Worm (Caenorhabditis elegans) whole organism, L1 larva: ENCODE measurements around the gene C06H2.7.
A peak's percentile ranks its signal among the peaks of the same experiment; 100 is the strongest.

ENCODE experiments used
- Y116A8C.19 ChIP-seq: sonication (generic microtip); optimal IDR thresholded peaks from 2 replicates; lab custom pipeline; 2016; ENCODE audit warnings: missing compliant biosample characterization, missing genetic modification characterization, borderline replicate concordance
- aha-1 ChIP-seq: fragments of 150-350 bp; optimal IDR thresholded peaks from 2 replicates; lab custom pipeline; 2014; ENCODE audit warnings: missing biosample characterization, missing genetic modification characterization
- ama-1 ChIP-seq: fragments of 150-350 bp; optimal IDR thresholded peaks from 2 replicates; lab custom pipeline; 2014
- ceh-8 ChIP-seq: fragments of 200-800 bp; sonication (Bioruptor generic); optimal IDR thresholded peaks from 2 replicates; lab custom pipeline; 2018; ENCODE audit warnings: mild to moderate bottlenecking, missing genetic modification characterization, moderate library complexity, missing compliant biosample characterization
- ceh-82 ChIP-seq, 3 experiments: fragments of 150-350 bp in 1 of 3; sonication (generic microtip) in 2 of 3; optimal IDR thresholded peaks; 2 replicates each; lab custom pipeline; 2014 to 2017; ENCODE audit warnings: missing biosample characterization in 3 of 3, missing genetic modification characterization in 3 of 3
- ceh-88 ChIP-seq: fragments of 200-800 bp; sonication (Bioruptor generic); IDR thresholded peaks from 2 replicates; pipeline ENCODE4 v1.3.6; 2022; ENCODE audit warnings: missing genetic modification characterization, missing compliant biosample characterization
- dsc-1 ChIP-seq: sonication (generic microtip); optimal IDR thresholded peaks from 2 replicates; lab custom pipeline; 2016; ENCODE audit warnings: mild to moderate bottlenecking, missing genetic modification characterization, missing compliant biosample characterization
- egl-27 ChIP-seq, 2 experiments: fragments of 150-350 bp in 1 of 2; sonication (generic microtip); optimal IDR thresholded peaks; 3 replicates each; lab custom pipeline; 2017 to 2018; ENCODE audit warnings: missing biosample characterization in 2 of 2, missing genetic modification characterization in 2 of 2, missing genetic modification reagents in 2 of 2
- elt-2 ChIP-seq: sonication (generic microtip); optimal IDR thresholded peaks from 2 replicates; lab custom pipeline; 2016; ENCODE audit warnings: missing genetic modification characterization, mild to moderate bottlenecking, inconsistent platforms, missing compliant biosample characterization, missing genetic modification reagents
- elt-3 ChIP-seq, 6 experiments: fragments of 150-350 bp in 1 of 6; sonication (generic microtip); optimal IDR thresholded peaks; 2 replicates each; lab custom pipeline; 2017 to 2018; ENCODE audit warnings: missing biosample characterization in 6 of 6, missing genetic modification characterization in 6 of 6, inconsistent platforms in 1 of 6
- ets-5 ChIP-seq: fragments of 200-800 bp; sonication (Bioruptor generic); IDR thresholded peaks from 2 replicates; pipeline ENCODE4 v1.3.6; 2022; ENCODE audit warnings: missing genetic modification characterization, missing compliant biosample characterization
- fkh-4 ChIP-seq: sonication (generic microtip); optimal IDR thresholded peaks from 2 replicates; lab custom pipeline; 2016; ENCODE audit warnings: missing compliant biosample characterization, missing genetic modification characterization, borderline replicate concordance
- grh-1 ChIP-seq: fragments of 200-800 bp; sonication (Bioruptor generic); IDR thresholded peaks from 2 replicates; pipeline ENCODE4 v1.3.6; 2022; ENCODE audit warnings: missing genetic modification reagents, missing genetic modification characterization, missing compliant biosample characterization
- hpl-2 ChIP-seq: fragments of 150-350 bp; optimal IDR thresholded peaks from 2 replicates; lab custom pipeline; 2014; ENCODE audit warnings: missing biosample characterization, missing genetic modification reagents, missing genetic modification characterization
- isw-1 ChIP-seq: fragments of 200-800 bp; sonication (Bioruptor generic); IDR thresholded peaks from 2 replicates; pipeline ENCODE4 v1.3.6; 2022; ENCODE audit warnings: missing genetic modification characterization, missing compliant biosample characterization
- lin-35 ChIP-seq, 2 experiments: fragments of 150-350 bp; optimal IDR thresholded peaks; 2 replicates each; lab custom pipeline; 2014; ENCODE audit warnings: missing biosample characterization in 2 of 2, missing genetic modification characterization in 2 of 2, missing genetic modification reagents in 2 of 2
- lsy-2 ChIP-seq, 2 experiments: fragments of 150-350 bp; optimal IDR thresholded peaks; 2 replicates each; lab custom pipeline; 2014; ENCODE audit warnings: missing biosample characterization in 2 of 2, missing genetic modification characterization in 2 of 2
- mab-9 ChIP-seq: fragments of 200-800 bp; sonication (Bioruptor generic); IDR thresholded peaks from 2 replicates; pipeline ENCODE4 v1.3.6; 2022; ENCODE audit warnings: missing genetic modification reagents, missing genetic modification characterization, missing compliant biosample characterization
- mdl-1 ChIP-seq, 2 experiments: fragments of 150-350 bp; optimal IDR thresholded peaks; 2 replicates each; lab custom pipeline; 2014 to 2017; ENCODE audit warnings: missing biosample characterization in 2 of 2, missing genetic modification characterization in 2 of 2, inconsistent platforms in 1 of 2
- mef-2 ChIP-seq: fragments of 150-350 bp; optimal IDR thresholded peaks from 2 replicates; lab custom pipeline; 2014; ENCODE audit warnings: missing biosample characterization, missing genetic modification characterization
- mep-1 ChIP-seq: fragments of 150-350 bp; optimal IDR thresholded peaks from 2 replicates; lab custom pipeline; 2014; ENCODE audit warnings: missing biosample characterization, missing genetic modification characterization
- nhr-12 ChIP-seq: sonication (generic microtip); optimal IDR thresholded peaks from 2 replicates; lab custom pipeline; 2017; ENCODE audit warnings: missing biosample characterization, missing genetic modification characterization
- nhr-19 ChIP-seq: fragments of 200-800 bp; sonication (Bioruptor generic); conservative IDR thresholded peaks from 2 replicates; pipeline ENCODE4 v1.3.6; 2022; ENCODE audit warnings: missing genetic modification characterization, missing compliant biosample characterization
- nhr-47 ChIP-seq: sonication (generic microtip); optimal IDR thresholded peaks from 2 replicates; lab custom pipeline; 2016; ENCODE audit warnings: mild to moderate bottlenecking, missing genetic modification characterization, moderate library complexity, missing compliant biosample characterization
- nhr-76 ChIP-seq: sonication (generic microtip); optimal IDR thresholded peaks from 2 replicates; lab custom pipeline; 2017; ENCODE audit warnings: missing biosample characterization, missing genetic modification characterization
- nhr-77 ChIP-seq: fragments of 150-350 bp; optimal IDR thresholded peaks from 2 replicates; lab custom pipeline; 2014; ENCODE audit warnings: missing biosample characterization, missing genetic modification characterization
- nhr-90 ChIP-seq: sonication (generic microtip); optimal IDR thresholded peaks from 2 replicates; lab custom pipeline; 2016; ENCODE audit warnings: mild to moderate bottlenecking, missing genetic modification characterization, missing compliant biosample characterization; ENCODE audit not compliant: poor library complexity
- pax-3 ChIP-seq: fragments of 200-800 bp; sonication (Bioruptor generic); optimal IDR thresholded peaks from 2 replicates; lab custom pipeline; 2018; ENCODE audit warnings: mild to moderate bottlenecking, missing genetic modification characterization, moderate library complexity, missing compliant biosample characterization
- rnt-1 ChIP-seq: sonication (generic microtip); optimal IDR thresholded peaks from 2 replicates; lab custom pipeline; 2016; ENCODE audit warnings: mild to moderate bottlenecking, missing genetic modification characterization, moderate library complexity, missing compliant biosample characterization
- skn-1 ChIP-seq: fragments of 150-350 bp; optimal IDR thresholded peaks from 2 replicates; lab custom pipeline; 2014; ENCODE audit warnings: missing biosample characterization, missing genetic modification characterization
- sptf-1 ChIP-seq: fragments of 150-350 bp; optimal IDR thresholded peaks from 2 replicates; lab custom pipeline; 2014; ENCODE audit warnings: missing biosample characterization, missing genetic modification characterization
- swsn-7 ChIP-seq: sonication (generic microtip); optimal IDR thresholded peaks from 2 replicates; lab custom pipeline; 2016; ENCODE audit warnings: missing genetic modification characterization, missing compliant biosample characterization
- unc-130 ChIP-seq: fragments of 150-350 bp; optimal IDR thresholded peaks from 2 replicates; lab custom pipeline; 2017; ENCODE audit warnings: missing biosample characterization, missing genetic modification characterization, inconsistent platforms
- unc-30 ChIP-seq: sonication (generic microtip); optimal IDR thresholded peaks from 2 replicates; lab custom pipeline; 2017; ENCODE audit warnings: missing biosample characterization, missing genetic modification characterization
- unc-86 ChIP-seq: sonication (generic microtip); optimal IDR thresholded peaks from 2 replicates; lab custom pipeline; 2016; ENCODE audit warnings: missing genetic modification characterization, missing compliant biosample characterization
- unc-98 ChIP-seq: fragments of 200-800 bp; sonication (Bioruptor generic); IDR thresholded peaks from 2 replicates; pipeline ENCODE4 v1.3.6; 2022; ENCODE audit warnings: missing genetic modification characterization, missing compliant biosample characterization
- vab-15 ChIP-seq: sonication (generic microtip); optimal IDR thresholded peaks from 2 replicates; lab custom pipeline; 2017; ENCODE audit warnings: missing genotype, mild to moderate bottlenecking, missing genetic modification characterization, missing compliant biosample characterization
- ztf-11 ChIP-seq, 2 experiments: sonication (generic microtip); optimal IDR thresholded peaks; 2 replicates each; lab custom pipeline; 2016 to 2017; ENCODE audit warnings: missing genetic modification characterization in 2 of 2, missing biosample characterization in 1 of 2, missing compliant biosample characterization in 1 of 2
- ztf-4 ChIP-seq: fragments of 150-350 bp; optimal IDR thresholded peaks from 2 replicates; lab custom pipeline; 2014; ENCODE audit warnings: missing biosample characterization, missing genetic modification characterization

The C06H2.7 gene

ce11 chrV:11156589-11156988, 12.0 kb upstream of the C06H2.7 start:
- no peak for TF ChIP-seq ztf-4 (tag; lab: Kevin White, UChicago)
- peak; percentile 93 for TF ChIP-seq ceh-8 (GFP tag; lab: Kevin White, UChicago)

DNA sequence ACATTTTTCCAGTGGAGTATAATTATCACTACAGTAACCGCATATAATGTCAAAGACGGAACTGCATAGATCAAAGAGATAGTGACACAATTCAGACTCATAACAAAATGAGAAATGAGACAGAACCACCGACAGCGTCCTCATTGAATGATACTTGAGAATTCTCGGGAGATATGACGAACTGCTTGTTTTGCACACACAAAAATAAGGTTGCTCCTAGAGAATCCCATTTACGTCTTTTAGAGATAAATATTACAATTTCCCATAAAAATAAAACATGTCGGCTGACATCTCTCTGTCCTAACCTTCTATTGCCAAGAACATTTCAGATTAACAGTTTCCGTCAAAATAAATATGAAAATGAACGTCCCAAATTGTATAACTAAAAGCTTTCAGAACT, 11.0 kb upstream of the C06H2.7 start, which contains the start of gene srg-38:
TSS of gene srg-38 (minus strand) at position 101 of the 400 bp plus-strand sequence.
- TF ChIP-seq unc-130 (tag; lab: Kevin White, UChicago), result no peak
- TF ChIP-seq ceh-82 (tag; optimal IDR thresholded peaks at IDR 0.05; lab: Kevin White, UChicago), result no peak
- no peak for TF ChIP-seq vab-15 (tag; lab: Kevin White, UChicago)
- TF ChIP-seq nhr-76, result no peak
- TF ChIP-seq lsy-2 (tag; optimal IDR thresholded peaks at IDR 0.05; lab: Kevin White, UChicago), result no peak
- no peak for TF ChIP-seq Y116A8C.19 (tag; lab: Kevin White, UChicago)
- TF ChIP-seq mef-2 (tag; lab: Kevin White, UChicago), result no peak
- TF ChIP-seq isw-1 (GFP tag; lab: Robert Waterston, UW), result no peak
- TF ChIP-seq mep-1 (tag; lab: Kevin White, UChicago), result no peak
- no peak for TF ChIP-seq lin-35 (GFP tag; optimal IDR thresholded peaks at IDR 0.05; lab: Kevin White, UChicago)
- TF ChIP-seq ztf-4 (tag; lab: Kevin White, UChicago), result no peak
- no peak for TF ChIP-seq ets-5 (GFP tag; lab: Robert Waterston, UW)
- no peak for TF ChIP-seq ztf-11 (tag; optimal IDR thresholded peaks at IDR 0.05; lab: Kevin White, UChicago)
- no peak for TF ChIP-seq sptf-1 (tag; lab: Kevin White, UChicago)
- TF ChIP-seq dsc-1, result no peak
- no peak for TF ChIP-seq unc-86 (tag; lab: Kevin White, UChicago)
- no peak for TF ChIP-seq ceh-88 (GFP tag; lab: Robert Waterston, UW)
- TF ChIP-seq unc-98 (GFP tag; lab: Robert Waterston, UW), result no peak
- TF ChIP-seq, all 84 proteins: peak for 0

ce11 chrV:11152333-11152732, 7.7 kb upstream of the C06H2.7 start, which contains the start of gene srg-39:
Gene srg-39 (minus strand): TSS chrV:11152433.
- TF ChIP-seq nhr-47, result no peak
- TF ChIP-seq unc-86 (tag; lab: Kevin White, UChicago), result no peak
- no peak for TF ChIP-seq ceh-8 (GFP tag; lab: Kevin White, UChicago)
- TF ChIP-seq vab-15 (tag; lab: Kevin White, UChicago), result no peak
- no peak for TF ChIP-seq pax-3 (tag; lab: Kevin White, UChicago)
- no peak for TF ChIP-seq swsn-7 (tag; lab: Kevin White, UChicago)
- TF ChIP-seq skn-1 (tag; lab: Kevin White, UChicago), result no peak
- TF ChIP-seq elt-2 (tag; lab: Kevin White, UChicago), result no peak
- TF ChIP-seq hpl-2, result no peak
- no peak for TF ChIP-seq grh-1 (GFP tag; lab: Robert Waterston, UW)
- no peak for TF ChIP-seq mab-9 (GFP tag; lab: Robert Waterston, UW)
- no peak for TF ChIP-seq fkh-4 (tag; lab: Kevin White, UChicago)
- TF ChIP-seq nhr-12 (tag; lab: Kevin White, UChicago), result no peak
- no peak for TF ChIP-seq nhr-90 (tag; lab: Kevin White, UChicago)
- TF ChIP-seq, all 84 proteins: peak for 0

DNA sequence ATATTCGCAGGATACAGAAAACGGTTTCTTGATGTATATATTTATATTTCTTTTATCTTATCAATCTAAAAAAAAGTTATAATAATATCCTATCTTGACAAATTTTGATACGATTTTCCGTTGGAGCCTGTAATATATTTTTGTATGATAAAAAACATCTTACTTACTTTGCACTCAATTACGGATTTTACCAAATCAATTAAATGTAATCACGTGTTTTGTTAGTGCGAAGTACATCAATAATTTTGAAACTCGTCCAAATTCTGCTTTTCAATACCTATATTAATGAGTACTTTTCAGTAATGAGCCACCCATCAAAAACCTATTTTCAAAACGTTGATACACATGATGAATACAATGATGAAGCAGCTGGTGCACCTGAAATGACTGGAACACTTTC, 4.8 kb upstream of the C06H2.7 start, which contains the start of gene T19C4.1:
TSS of gene T19C4.1 (plus strand) at position 301 of the 400 bp plus-strand sequence.
- TF ChIP-seq aha-1 (tag; lab: Kevin White, UChicago), result no peak
- TF ChIP-seq lsy-2 (tag; optimal IDR thresholded peaks at IDR 0.05; lab: Kevin White, UChicago), result no peak
- no peak for TF ChIP-seq nhr-19
- no peak for TF ChIP-seq unc-30
- TF ChIP-seq ama-1 (lab: Kevin White, UChicago), result no peak
- no peak for TF ChIP-seq mab-9 (GFP tag; lab: Robert Waterston, UW)
- TF ChIP-seq swsn-7 (tag; lab: Kevin White, UChicago), result no peak
- no peak for TF ChIP-seq unc-86 (tag; lab: Kevin White, UChicago)
- no peak for TF ChIP-seq isw-1 (GFP tag; lab: Robert Waterston, UW)
- no peak for TF ChIP-seq egl-27 (tag; optimal IDR thresholded peaks at IDR 0.05; lab: Kevin White, UChicago)
- TF ChIP-seq elt-3 (tag; optimal IDR thresholded peaks at IDR 0.05; lab: Kevin White, UChicago), result no peak
- TF ChIP-seq ztf-4 (tag; lab: Kevin White, UChicago), result no peak
- no peak for TF ChIP-seq nhr-77
- TF ChIP-seq rnt-1 (tag; lab: Kevin White, UChicago), result no peak
- no peak for TF ChIP-seq mdl-1 (tag; optimal IDR thresholded peaks at IDR 0.05; lab: Kevin White, UChicago)
- TF ChIP-seq, all 84 proteins: peak for 0
